Fruit fly (Drosophila melanogaster): ENCODE results near the gene GluRS-m.

Gene GluRS-m

dm6 chr3L:16408609-16409439 is 8.2 kb downstream of the GluRS-m start:
- TF ChIP-seq lilli (GFP tag; optimal IDR thresholded peaks at IDR 0.05) (no peak), Dfd (GFP tag; optimal IDR thresholded peaks at IDR 0.05) (no peak), CG3847 (GFP tag; IDR thresholded peaks at IDR 0.05) (no peak), dimm (GFP tag; IDR thresholded peaks at IDR 0.05) (no peak), B-H1 (GFP tag; IDR thresholded peaks at IDR 0.05) (no peak; the same call in 2 of the 3 replicates), CG2116 (GFP tag; optimal IDR thresholded peaks at IDR 0.05) (peak; percentile 32), z (GFP tag; IDR thresholded peaks at IDR 0.05) (peak; percentile 63; the same call in 1 of the 3 replicates), crc (GFP tag; optimal IDR thresholded peaks at IDR 0.05) (no peak), Optix (GFP tag; IDR thresholded peaks at IDR 0.05) (0 out of 3 replicates have a peak, but pooled peaks have one; percentile 13), mam (GFP tag; optimal IDR thresholded peaks at IDR 0.05) (no peak), Nf-YB (GFP tag; optimal IDR thresholded peaks at IDR 0.05) (peak; percentile 26), CG30431 (GFP tag; optimal IDR thresholded peaks at IDR 0.05) (peak; percentile 17), ranshi (GFP tag; IDR thresholded peaks at IDR 0.05) (0 out of 2 replicates have a peak, but pooled peaks have one; percentile 33), MTF-1 (GFP tag; optimal IDR thresholded peaks at IDR 0.05; ENCODE audit: borderline replicate concordance) (peak; percentile 73), Blimp-1 (GFP tag; optimal IDR thresholded peaks at IDR 0.05) (no peak), lola (GFP tag; optimal IDR thresholded peaks at IDR 0.05) (peak in 1 of 3 experiments; percentile 64), CG16813 (GFP tag; IDR thresholded peaks at IDR 0.05; ENCODE audit: partially characterized antibody) (no peak), Dll (GFP tag; IDR thresholded peaks at IDR 0.05; ENCODE audit: partially characterized antibody) (no peak; the same call in 3 of the 4 replicates), CG3163 (GFP tag; optimal IDR thresholded peaks at IDR 0.05) (peak; percentile 33), nerfin-2 (GFP tag; IDR thresholded peaks at IDR 0.05; ENCODE audit: partially characterized antibody) (no peak), pfk (GFP tag; optimal IDR thresholded peaks at IDR 0.05) (peak; percentile 48), CG30403 (GFP tag; optimal IDR thresholded peaks at IDR 0.05) (no peak), fd102C (GFP tag; optimal IDR thresholded peaks at IDR 0.05) (peak; percentile 95), prd (optimal IDR thresholded peaks at IDR 0.05) (no peak), prd (GFP tag; IDR thresholded peaks at IDR 0.05) (peak; percentile 63), HmgD (GFP tag; optimal IDR thresholded peaks at IDR 0.05) (no peak), CG9215 (GFP tag; IDR thresholded peaks at IDR 0.05) (no peak), hkb (optimal IDR thresholded peaks at IDR 0.05) (no peak), hkb (GFP tag; IDR thresholded peaks at IDR 0.05) (no peak), CG7786 (GFP tag; optimal IDR thresholded peaks at IDR 0.05) (no peak), CG10462 (GFP tag; optimal IDR thresholded peaks at IDR 0.05) (peak; percentile 25), Dad (GFP tag; optimal IDR thresholded peaks at IDR 0.05) (peak; percentile 12), Dp (GFP tag; optimal IDR thresholded peaks at IDR 0.05) (peak; percentile 57), seq (GFP tag; IDR thresholded peaks at IDR 0.05) (no peak), CG1792 (GFP tag; optimal IDR thresholded peaks at IDR 0.05) (peak; percentile 33), Aef1 (GFP tag; IDR thresholded peaks at IDR 0.05) (no peak), CG11696 (GFP tag; IDR thresholded peaks at IDR 0.05) (no peak), klu (GFP tag; IDR thresholded peaks at IDR 0.05) (no peak), CG15073 (GFP tag; optimal IDR thresholded peaks at IDR 0.05) (no peak), CG5953 (GFP tag; IDR thresholded peaks at IDR 0.05) (no peak), Hr78 (GFP tag; optimal IDR thresholded peaks at IDR 0.05) (no peak), ci (GFP tag; IDR thresholded peaks at IDR 0.05) (peak; percentile 53; the same call in 1 of the 3 replicates), shn (GFP tag; optimal IDR thresholded peaks at IDR 0.05) (peak; percentile 14), da (GFP tag; optimal IDR thresholded peaks at IDR 0.05) (peak; percentile 32), Vsx1 (GFP tag; optimal IDR thresholded peaks at IDR 0.05) (peak; percentile 52), Bdp1 (GFP tag; optimal IDR thresholded peaks at IDR 0.05) (peak; percentile 33), ham (GFP tag; IDR thresholded peaks at IDR 0.05) (no peak), run (tag; optimal IDR thresholded peaks at IDR 0.05) (no peak), CG11398 (GFP tag; optimal IDR thresholded peaks at IDR 0.05) (peak; percentile 46)

Measured in whole organism, embryonic.